Fruit fly (Drosophila melanogaster): ENCODE data around the gene Smn.
"Not testable (repeated sequence)": the region's sequence is repeated elsewhere in the genome, so short reads cannot be mapped to it uniquely, and the experiment has no call there.

Smn gene

DNA sequence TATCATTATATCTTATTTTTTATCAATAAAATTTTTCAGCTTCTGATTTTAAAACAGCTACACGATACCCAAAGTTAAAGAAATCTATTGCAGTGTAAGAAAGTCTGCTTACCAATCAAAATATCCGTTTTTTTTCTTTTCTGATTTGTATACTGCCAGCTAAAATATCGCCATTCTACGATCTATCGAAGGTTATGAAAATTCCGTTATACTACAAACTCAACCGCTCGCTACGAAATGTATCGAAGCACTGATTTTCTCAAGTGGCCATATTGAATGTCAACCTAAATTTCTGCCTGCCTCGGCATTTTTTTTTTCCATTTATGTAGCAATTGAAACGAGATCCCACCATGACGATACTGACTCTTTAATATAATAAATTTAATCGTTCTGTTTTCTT lies 1.3 kb downstream of the Smn start, which contains the start of gene nxf2:
Gene nxf2 (minus strand): TSS at position 258 of the 400 bp plus-strand sequence.
- TF ChIP-seq CG17801 (GFP tag; optimal IDR thresholded peaks at IDR 0.05; ENCODE audit: partially characterized antibody), result peak; percentile 42

DNA sequence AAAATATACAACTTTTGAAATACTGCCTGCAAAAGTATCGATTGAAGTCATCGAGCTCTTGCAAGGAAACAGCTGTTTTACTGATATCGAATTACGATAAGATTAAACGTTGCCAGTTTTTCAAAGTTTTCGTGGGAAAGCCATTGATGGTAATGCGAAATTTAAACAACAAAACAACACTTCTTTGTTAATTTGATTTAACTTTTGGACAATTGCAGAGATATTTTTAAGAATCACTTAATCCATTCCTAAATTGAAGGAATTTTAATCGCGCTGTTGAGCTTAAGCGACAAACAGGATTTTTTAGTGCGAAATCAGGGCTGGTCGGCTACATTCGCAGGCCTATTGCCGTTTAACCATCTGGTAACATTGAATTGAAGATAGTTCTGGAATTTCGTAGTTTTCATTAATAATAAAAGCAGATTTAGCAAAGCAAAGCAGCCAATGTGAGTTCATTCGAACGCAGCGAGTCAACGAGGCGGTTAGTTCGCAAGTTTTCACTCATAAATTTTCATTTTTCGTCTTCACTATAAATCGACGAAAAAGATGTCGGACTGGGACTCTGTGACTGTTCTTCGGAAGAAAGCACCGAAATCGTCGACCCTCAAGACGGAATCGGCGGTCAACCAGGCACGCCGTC lies 6.9 kb downstream of the Smn start, which contains the start of gene mbf1:
Gene mbf1 (plus strand): TSS at position 130 of the 640 bp plus-strand sequence.
- TF ChIP-seq CG17801 (GFP tag; optimal IDR thresholded peaks at IDR 0.05; ENCODE audit: partially characterized antibody), result no peak

DNA sequence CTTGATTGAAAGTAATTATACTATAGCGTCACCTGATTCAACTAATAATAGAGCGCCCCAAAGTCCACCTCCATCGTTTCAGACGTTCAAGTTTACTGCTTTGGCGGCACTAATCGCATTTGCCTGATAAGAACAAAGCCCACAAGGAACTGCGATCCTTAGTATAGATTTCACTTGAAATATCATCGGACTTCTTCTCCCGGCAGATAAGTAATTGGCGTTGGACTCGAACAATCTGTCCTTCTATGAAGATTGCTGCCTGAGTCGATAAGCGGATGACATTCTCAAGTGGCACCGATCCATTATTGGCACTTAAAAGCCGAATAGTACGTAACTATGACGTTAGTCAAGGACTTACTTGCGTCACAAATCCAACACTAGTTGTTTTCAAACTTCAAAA lies 8.1 kb downstream of the Smn start, which contains the start of gene Mipp1:
Gene Mipp1 (minus strand): TSS at position 101 of the 400 bp plus-strand sequence.
- TF ChIP-seq CG17801 (GFP tag; optimal IDR thresholded peaks at IDR 0.05; ENCODE audit: partially characterized antibody), result not testable (repeated sequence)

DNA sequence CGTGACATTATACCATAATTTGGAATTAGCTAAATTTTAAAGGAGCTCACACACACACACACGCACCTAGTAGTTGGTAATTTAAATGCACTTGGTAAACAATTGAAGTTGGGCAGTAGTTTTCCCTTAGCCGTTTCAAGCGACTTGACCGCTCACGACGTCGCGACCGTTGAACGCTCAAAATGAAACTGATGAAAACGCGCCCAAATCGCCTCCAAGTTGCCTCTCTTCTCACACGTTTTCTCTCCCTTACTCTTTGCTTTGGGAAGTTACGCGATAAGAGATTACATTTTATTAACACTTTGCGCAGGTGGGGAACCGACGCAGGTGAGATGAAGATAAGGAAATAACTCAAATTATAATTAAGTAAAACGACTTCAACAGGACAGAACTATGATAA lies 9.1 kb downstream of the Smn start:
- TF ChIP-seq CG17801 (GFP tag; optimal IDR thresholded peaks at IDR 0.05; ENCODE audit: partially characterized antibody), result no peak

DNA sequence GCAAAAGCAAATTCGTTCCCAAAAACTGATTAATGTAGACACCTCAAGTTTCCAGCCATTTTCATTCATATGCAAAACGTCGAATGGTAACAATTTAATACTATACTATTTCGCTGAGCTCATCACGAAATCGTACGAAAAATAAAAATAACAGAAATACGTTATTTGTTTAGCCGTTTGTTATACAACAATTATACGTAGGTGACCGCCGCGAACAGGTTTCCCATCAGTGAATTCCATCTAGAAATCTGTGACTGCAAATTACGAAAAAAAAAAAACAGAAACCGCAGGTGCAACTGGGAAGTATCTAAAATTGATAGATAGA lies 9.6 kb downstream of the Smn start:
- no peak for TF ChIP-seq CG17801 (GFP tag; optimal IDR thresholded peaks at IDR 0.05; ENCODE audit: partially characterized antibody)

DNA sequence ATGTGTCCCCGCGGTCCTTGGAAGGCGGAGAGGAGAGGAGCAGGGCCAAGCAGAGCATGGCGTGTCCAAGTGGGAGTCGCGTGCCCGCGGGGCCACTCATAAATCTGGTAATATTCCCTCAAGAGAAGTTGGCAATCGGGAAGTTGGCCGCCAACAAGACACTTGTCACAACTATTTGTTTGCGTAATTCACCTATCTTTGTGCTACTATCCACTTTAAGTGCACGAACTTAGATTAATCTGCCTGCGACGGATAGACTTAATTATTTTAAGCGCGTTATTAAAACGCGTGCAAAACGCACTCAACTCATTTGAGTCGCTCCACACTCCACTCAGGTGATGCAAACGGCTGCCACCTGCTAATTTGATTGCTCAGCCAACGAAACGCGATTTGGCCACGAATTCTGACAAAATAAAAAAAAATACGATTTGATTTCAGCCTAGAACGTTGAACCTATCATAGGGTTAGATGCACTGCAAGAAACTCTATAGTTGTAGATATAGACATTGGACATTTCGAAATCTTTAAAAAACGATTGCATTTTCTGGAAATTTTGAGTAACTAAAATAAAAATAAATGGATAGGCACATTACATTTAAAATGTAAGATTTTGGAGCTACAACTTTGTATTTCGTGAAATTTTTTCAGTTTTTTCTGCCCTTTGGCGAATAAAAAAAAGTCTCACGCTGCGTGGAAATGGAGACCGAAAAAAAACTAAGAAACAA lies 10.2 kb downstream of the Smn start:
- no peak for TF ChIP-seq CG17801 (GFP tag; optimal IDR thresholded peaks at IDR 0.05; ENCODE audit: partially characterized antibody)

DNA sequence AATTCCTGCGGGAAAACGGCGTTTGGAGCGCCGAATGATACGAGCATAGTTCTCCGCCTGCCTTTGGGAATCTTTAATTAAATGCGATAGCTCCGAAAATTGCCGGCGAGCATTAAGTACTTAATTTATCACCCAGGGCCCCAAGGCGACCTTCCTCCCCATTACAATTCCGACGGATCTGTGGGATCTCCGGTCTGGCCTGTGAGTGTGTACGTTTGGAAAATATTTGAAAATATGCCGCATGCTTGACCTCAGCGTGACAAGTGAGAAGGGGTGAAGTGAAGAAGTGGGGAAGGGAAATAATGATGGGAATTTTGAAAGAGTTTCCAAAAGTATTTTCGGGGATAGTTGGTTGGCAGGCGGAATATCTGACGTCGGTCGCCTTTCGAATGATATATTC lies 11.9 kb downstream of the Smn start:
- no peak for TF ChIP-seq CG17801 (GFP tag; optimal IDR thresholded peaks at IDR 0.05; ENCODE audit: partially characterized antibody)

DNA sequence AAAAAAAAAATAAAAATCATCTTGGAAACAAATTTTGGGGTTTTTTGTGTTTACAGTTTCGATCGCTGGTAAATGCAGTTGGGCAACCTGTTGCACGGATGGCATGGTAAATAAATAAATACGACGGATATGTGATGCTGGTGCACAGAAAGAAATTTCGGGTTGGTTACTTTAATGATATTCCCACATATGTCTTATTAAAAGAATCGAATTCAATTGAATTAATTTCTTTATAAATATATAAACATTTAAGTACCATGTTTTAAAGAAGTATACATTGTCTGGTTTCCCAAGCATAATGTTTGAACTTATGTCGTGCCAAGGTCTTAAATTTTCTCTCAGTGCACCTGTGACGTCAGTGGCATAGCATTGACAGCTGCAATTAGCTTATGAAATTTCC lies 13.9 kb downstream of the Smn start:
- TF ChIP-seq CG17801 (GFP tag; optimal IDR thresholded peaks at IDR 0.05; ENCODE audit: partially characterized antibody), result no peak

DNA sequence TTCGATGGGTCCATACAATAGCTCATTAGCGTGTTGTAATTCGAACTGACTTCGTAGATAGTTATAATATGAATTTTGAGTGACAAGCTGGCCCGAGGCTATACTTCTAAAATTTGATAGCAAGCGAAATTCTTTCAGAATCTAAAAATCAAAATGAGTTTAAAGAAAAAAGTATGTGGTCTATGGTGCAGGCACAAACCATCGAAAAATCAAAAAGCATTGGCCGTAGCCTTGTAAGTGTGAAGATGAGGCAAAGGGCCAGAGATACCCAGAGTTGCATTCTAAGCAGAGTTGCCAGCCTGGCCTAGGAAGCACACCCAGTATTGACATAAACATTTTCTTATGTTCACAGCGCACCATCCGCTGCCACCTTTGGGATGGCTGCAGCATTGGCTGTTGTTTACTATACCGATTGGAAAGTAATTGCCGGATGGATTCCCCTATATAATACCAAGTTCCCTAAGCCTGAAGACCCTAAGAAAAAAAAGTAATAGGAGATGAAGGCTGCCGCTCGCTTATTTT lies 14.6 kb downstream of the Smn start, which contains the start of gene UQCR-6.4L:
Gene UQCR-6.4L (plus strand): TSS at position 51 of the 522 bp plus-strand sequence.
- no peak for TF ChIP-seq CG17801 (GFP tag; optimal IDR thresholded peaks at IDR 0.05; ENCODE audit: partially characterized antibody)

DNA sequence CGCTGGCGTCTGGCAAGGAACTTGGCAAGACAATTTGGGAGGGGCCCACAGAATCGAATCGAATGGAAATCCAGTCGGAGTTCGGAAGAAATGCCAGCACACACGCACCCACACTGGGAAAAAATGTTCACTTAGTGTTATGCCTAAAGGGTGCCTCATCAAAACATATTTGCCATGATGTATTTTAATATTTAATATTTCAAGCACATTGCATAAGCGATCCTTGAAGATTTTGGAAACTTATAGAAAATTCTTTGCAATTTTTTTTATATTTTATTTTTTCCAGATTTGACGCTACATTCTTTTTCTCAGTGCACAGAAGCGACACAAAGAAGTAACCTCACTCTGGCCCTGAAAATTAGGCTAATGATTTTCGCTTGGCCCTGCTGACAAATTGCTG lies 15.3 kb downstream of the Smn start:
- TF ChIP-seq CG17801 (GFP tag; optimal IDR thresholded peaks at IDR 0.05; ENCODE audit: partially characterized antibody), result no peak

DNA sequence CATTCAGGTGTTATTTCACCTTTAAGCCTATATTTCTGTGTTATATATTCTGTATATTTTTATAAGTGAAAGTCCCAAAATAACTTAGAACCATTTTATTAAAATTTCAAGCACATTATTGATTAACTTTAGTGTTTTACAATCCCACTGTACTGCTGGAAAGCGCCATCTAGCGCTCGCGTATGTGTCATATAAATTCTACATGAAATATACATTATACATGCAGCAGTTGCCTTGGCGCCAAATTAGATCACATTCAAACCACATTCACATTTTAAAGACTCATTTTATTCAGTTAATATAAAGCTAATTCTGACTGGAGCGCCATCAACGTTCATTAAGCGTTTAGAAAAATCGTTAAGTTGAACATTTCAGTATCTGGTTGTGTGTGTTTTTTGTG lies 18.0 kb downstream of the Smn start:
- TF ChIP-seq CG17801 (GFP tag; optimal IDR thresholded peaks at IDR 0.05; ENCODE audit: partially characterized antibody), result no peak

DNA sequence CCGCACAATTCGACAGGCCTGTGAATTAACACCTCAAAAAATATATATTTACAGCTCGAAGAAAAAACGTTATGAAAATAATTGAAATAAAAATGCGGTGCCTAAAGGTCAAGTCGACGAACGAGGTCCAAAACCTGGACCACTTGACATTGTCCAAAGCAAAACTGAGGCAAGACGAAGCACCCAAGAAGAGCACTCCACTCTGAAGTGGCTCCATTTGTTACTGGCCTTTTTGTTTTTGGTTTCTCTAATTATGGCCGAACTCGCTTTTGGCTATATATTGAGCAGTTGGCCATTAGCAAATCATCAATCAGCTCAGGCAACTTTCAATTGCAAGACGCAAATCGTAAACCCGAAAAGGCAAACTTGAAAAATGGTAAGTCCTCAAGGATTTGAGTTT lies 24.8 kb downstream of the Smn start, which contains the start of gene CG4229:
Gene CG4229 (plus strand): TSS at position 301 of the 400 bp plus-strand sequence.
- TF ChIP-seq CG17801 (GFP tag; optimal IDR thresholded peaks at IDR 0.05; ENCODE audit: partially characterized antibody), result no peak

DNA sequence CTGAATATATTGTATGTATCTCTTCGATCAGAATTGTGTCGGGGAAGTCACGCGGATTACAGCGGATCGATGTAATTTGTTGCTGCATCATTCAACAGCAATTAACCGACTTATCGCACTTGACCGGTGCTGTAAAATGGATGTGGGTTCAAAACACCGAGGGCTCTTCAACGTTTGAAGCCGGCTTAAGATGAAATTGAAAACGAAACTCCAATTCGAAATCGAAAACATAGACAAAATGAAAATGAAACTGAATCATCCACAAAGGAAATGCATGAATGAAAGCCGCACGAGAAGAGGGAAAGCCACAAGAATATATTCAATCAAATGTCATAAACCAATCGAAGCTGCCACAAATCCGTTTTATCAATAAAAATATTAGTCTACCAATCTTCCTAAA lies 35.2 kb downstream of the Smn start:
- TF ChIP-seq CG17801 (GFP tag; optimal IDR thresholded peaks at IDR 0.05; ENCODE audit: partially characterized antibody), result no peak

DNA sequence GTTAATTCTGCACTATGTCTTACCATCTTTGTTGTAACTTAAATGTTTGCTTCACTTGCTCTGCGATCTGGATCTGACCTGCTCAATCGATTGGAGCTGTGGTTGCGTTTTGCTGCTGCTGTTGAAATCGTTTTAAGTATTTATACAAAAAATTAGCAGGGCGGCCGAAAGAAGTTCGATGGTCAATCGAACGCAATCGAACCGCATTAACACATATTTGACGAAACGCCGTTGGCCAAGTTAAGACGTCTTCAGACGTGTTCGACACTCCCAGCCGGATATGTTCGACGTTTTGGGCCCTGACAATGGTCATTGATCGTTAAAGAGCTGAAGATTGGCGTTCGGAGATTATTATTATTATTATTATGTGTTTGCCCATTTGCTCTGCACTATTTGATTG lies 35.8 kb downstream of the Smn start, which contains the start of gene CG13033:
Gene CG13033 (minus strand): TSS at position 118 of the 400 bp plus-strand sequence.
- TF ChIP-seq CG17801 (GFP tag; optimal IDR thresholded peaks at IDR 0.05; ENCODE audit: partially characterized antibody), result no peak

DNA sequence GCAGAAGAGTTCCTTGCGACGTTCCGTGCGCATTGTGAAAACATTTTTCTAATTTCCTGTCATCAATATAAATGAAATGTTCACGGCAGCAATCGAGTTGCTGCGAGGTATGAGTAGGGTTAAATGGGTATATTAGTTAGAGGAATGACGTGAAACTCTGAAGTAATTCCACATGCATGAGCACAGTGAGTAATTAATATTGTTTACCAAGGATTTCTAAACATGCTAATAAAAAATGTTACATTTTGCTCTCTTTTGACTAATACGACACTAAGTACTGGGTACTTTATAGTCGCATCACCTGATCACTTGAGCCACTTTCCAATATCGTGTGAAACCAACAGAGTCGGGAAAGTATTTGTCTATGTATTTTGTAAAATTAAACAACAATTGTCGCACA lies 37.1 kb downstream of the Smn start:
- no peak for TF ChIP-seq CG17801 (GFP tag; optimal IDR thresholded peaks at IDR 0.05; ENCODE audit: partially characterized antibody)
